Worm (Caenorhabditis elegans) whole organism, L3 larva: ENCODE results near the gene ttr-29.

ENCODE experiments used
- ZK546.5 ChIP-seq: sonication (generic microtip); optimal IDR thresholded peaks from 2 replicates; lab custom pipeline; 2017; ENCODE audit warnings: missing biosample characterization, missing genetic modification characterization
- ceh-9 ChIP-seq: sonication (generic microtip); optimal IDR thresholded peaks from 2 replicates; lab custom pipeline; 2018; ENCODE audit warnings: missing biosample characterization, missing genetic modification characterization
- egl-27 ChIP-seq: sonication (generic microtip); optimal IDR thresholded peaks from 4 replicates; lab custom pipeline; 2017; ENCODE audit warnings: missing biosample characterization, missing genetic modification reagents, missing genetic modification characterization
- mml-1 ChIP-seq: fragments of 150-350 bp; sonication (generic microtip); optimal IDR thresholded peaks from 3 replicates; lab custom pipeline; 2014; ENCODE audit warnings: missing biosample characterization, missing genetic modification characterization
- nhr-28 ChIP-seq: fragments of 150-350 bp; optimal IDR thresholded peaks from 2 replicates; lab custom pipeline; 2014; ENCODE audit warnings: missing biosample characterization, missing genetic modification characterization
- nhr-77 ChIP-seq: fragments of 150-350 bp; optimal IDR thresholded peaks from 2 replicates; lab custom pipeline; 2014; ENCODE audit warnings: missing biosample characterization, missing genetic modification characterization
- skn-1 ChIP-seq: fragments of 150-350 bp; optimal IDR thresholded peaks from 2 replicates; lab custom pipeline; 2014; ENCODE audit warnings: missing biosample characterization, missing genetic modification characterization
- snpc-4 ChIP-seq: fragments of 150-350 bp; optimal IDR thresholded peaks from 2 replicates; lab custom pipeline; 2014; ENCODE audit warnings: missing biosample characterization, missing genetic modification characterization
- unc-62 ChIP-seq: fragments of 150-350 bp; sonication (generic microtip); optimal IDR thresholded peaks from 4 replicates; lab custom pipeline; 2014; ENCODE audit warnings: missing biosample characterization, missing genetic modification reagents, missing genetic modification characterization
- ztf-4 ChIP-seq: fragments of 150-350 bp; optimal IDR thresholded peaks from 2 replicates; lab custom pipeline; 2014; ENCODE audit warnings: missing biosample characterization, missing genetic modification characterization

- no peak for TF ChIP-seq skn-1 (tag; lab: Kevin White, UChicago)
- no peak for TF ChIP-seq nhr-28 (tag; lab: Kevin White, UChicago)
- TF ChIP-seq nhr-77 (tag; lab: Kevin White, UChicago), result no peak
- TF ChIP-seq mml-1, result no peak
- no peak for TF ChIP-seq snpc-4 (tag; lab: Kevin White, UChicago)
- no peak for TF ChIP-seq unc-62 (GFP tag; lab: Kevin White, UChicago)
- TF ChIP-seq ceh-9 (tag; lab: Kevin White, UChicago), result no peak
- no peak for TF ChIP-seq egl-27
- TF ChIP-seq ZK546.5, result no peak
- TF ChIP-seq ztf-4 (tag; lab: Kevin White, UChicago), result no peak
Measured at ce11 chrV:12881396-12881795, 25.2 kb downstream of the ttr-29 start.
